Worm (Caenorhabditis elegans) whole organism, young adult: Measurements from ENCODE around the gene spcs-3.

ENCODE experiments used
- B0261.1 ChIP-seq: sonication (generic microtip); optimal IDR thresholded peaks from 2 replicates; lab custom pipeline; 2016; ENCODE audit warnings: mild to moderate bottlenecking, missing genetic modification characterization, moderate library complexity, missing compliant biosample characterization
- C17E4.6 ChIP-seq: fragments of 200-800 bp; sonication (Bioruptor generic); IDR thresholded peaks from 2 replicates; pipeline ENCODE4 v1.3.6; 2022; ENCODE audit warnings: missing genetic modification reagents, missing genetic modification characterization, missing compliant biosample characterization
- ekl-4 ChIP-seq: fragments of 200-800 bp; sonication (Bioruptor generic); IDR thresholded peaks from 2 replicates; pipeline ENCODE4 v1.3.6; 2022; ENCODE audit warnings: missing genetic modification reagents, missing genetic modification characterization, missing compliant biosample characterization
- lin-35 ChIP-seq, 3 experiments: fragments of 150-350 bp in 2 of 3; sonication (generic microtip) in 1 of 3; optimal IDR thresholded peaks; 2 replicates each; lab custom pipeline; 2014 to 2018; ENCODE audit warnings: missing biosample characterization in 3 of 3, missing genetic modification characterization in 3 of 3, missing genetic modification reagents in 3 of 3
- lir-1 ChIP-seq: fragments of 200-800 bp; sonication (Bioruptor generic); conservative IDR thresholded peaks from 2 replicates; pipeline ENCODE4 v1.3.6; 2022; ENCODE audit warnings: missing genetic modification reagents, missing genetic modification characterization, missing compliant biosample characterization
- lsy-27 ChIP-seq: sonication (generic microtip); optimal IDR thresholded peaks from 2 replicates; lab custom pipeline; 2017; ENCODE audit warnings: missing genetic modification characterization, mild to moderate bottlenecking, missing compliant biosample characterization, antibody characterized with exemption, missing genotype, borderline replicate concordance; ENCODE audit not compliant: insufficient read depth
- mxl-1 ChIP-seq: sonication (generic microtip); optimal IDR thresholded peaks from 2 replicates; lab custom pipeline; 2016; ENCODE audit warnings: missing genetic modification characterization, missing compliant biosample characterization
- rec-8 ChIP-seq, 2 experiments: sonication (generic microtip); optimal IDR thresholded peaks; 2 replicates each; lab custom pipeline; 2016; ENCODE audit warnings: mild to moderate bottlenecking in 2 of 2, missing genetic modification characterization in 2 of 2, missing genetic modification reagents in 2 of 2, missing genotype in 2 of 2, missing biosample characterization in 1 of 2, missing compliant biosample characterization in 1 of 2, moderate library complexity in 1 of 2
- ztf-3 ChIP-seq: fragments of 200-800 bp; sonication (Bioruptor generic); optimal IDR thresholded peaks from 2 replicates; lab custom pipeline; 2018; ENCODE audit warnings: mild to moderate bottlenecking, missing genetic modification characterization, missing compliant biosample characterization

DNA sequence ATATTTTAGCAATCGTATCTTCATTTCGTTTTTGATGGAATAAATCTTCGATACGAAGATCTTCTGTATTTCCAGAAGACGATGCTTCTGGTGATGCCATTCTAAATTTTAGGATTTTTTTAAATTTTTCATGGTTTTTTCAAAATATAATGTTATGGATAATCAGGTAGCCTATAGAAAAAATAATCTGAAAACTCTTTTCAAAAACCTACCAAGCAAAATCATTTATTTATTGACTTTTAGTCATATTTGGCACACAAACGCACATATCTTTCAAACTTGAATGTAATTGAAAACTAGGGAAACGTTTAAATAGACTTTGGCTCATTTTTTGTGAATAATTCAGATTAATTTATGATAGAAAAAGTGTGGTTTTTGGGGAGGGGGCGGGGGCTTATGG, 28.4 kb upstream of the spcs-3 start, which contains the start of gene F44B9.5:
- TF ChIP-seq lin-35 (GFP tag; optimal IDR thresholded peaks at IDR 0.05; lab: Kevin White, UChicago), result no peak
- TF ChIP-seq rec-8 (tag; optimal IDR thresholded peaks at IDR 0.05; lab: Kevin White, UChicago), result no peak
- no peak for TF ChIP-seq lsy-27
- no peak for TF ChIP-seq lir-1 (GFP tag; lab: Robert Waterston, UW)
- TF ChIP-seq ekl-4 (GFP tag; lab: Robert Waterston, UW), result no peak
- no peak for TF ChIP-seq C17E4.6 (GFP tag; lab: Robert Waterston, UW)
- no peak for TF ChIP-seq ztf-3 (GFP tag; lab: Kevin White, UChicago)
- no peak for TF ChIP-seq mxl-1 (tag; lab: Kevin White, UChicago)
- TF ChIP-seq B0261.1 (tag; lab: Kevin White, UChicago), result no peak
